Worm (Caenorhabditis elegans): Measurements from ENCODE around the gene W05B2.2.

The W05B2.2 gene

DNA sequence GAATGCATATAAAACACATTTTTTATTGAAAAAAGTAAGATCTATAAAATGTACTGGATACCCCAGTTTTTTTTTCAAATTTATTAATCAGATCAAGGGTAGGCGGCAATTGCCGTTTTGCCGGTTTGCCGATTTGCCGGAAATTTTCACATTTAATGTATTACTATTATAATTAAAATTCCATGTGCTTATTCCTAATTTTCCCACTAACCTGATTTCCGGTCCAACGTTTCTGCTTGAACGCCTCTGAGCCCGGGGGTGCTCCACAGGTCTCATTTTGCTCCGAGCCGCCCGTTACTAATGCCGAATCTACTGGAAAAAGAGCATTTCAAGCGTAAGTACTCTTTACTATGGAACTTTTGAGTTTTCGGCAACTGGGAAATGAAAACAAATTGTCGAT is 2.7 kb upstream of the W05B2.2 start, which contains the start of gene dhc-4:
Gene dhc-4, plus strand, starts transcription at position 301 of the 400 bp plus-strand sequence.
- TF ChIP-seq W03F9.2 (tag; optimal IDR thresholded peaks at IDR 0.05) (no peak), dao-5 (tag; optimal IDR thresholded peaks at IDR 0.05) (no peak), him-1 (tag; optimal IDR thresholded peaks at IDR 0.05) (no peak)

DNA sequence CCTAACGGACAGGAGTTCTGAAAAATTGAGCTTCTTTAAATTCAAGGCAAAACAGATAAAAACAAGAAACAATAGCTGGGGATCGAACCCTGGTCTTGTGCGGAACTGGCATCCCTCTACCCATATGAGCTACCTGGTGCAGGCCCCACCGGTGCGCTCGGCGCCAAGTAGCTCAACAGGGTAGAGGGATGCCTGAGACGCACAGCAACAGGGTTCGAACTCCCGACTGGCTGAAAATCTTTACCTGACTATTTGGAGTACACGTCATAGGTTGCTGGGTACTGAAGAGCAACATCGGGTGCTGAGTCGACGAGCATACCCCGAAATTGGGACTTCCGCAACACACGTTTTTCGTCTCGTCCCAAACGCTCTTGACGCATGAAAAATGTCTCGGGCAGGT is 4.0 kb downstream of the W05B2.2 start:
- TF ChIP-seq dao-5 (tag; optimal IDR thresholded peaks at IDR 0.05) (no peak), W03F9.2 (tag; optimal IDR thresholded peaks at IDR 0.05) (no peak), him-1 (tag; optimal IDR thresholded peaks at IDR 0.05) (no peak)

DNA sequence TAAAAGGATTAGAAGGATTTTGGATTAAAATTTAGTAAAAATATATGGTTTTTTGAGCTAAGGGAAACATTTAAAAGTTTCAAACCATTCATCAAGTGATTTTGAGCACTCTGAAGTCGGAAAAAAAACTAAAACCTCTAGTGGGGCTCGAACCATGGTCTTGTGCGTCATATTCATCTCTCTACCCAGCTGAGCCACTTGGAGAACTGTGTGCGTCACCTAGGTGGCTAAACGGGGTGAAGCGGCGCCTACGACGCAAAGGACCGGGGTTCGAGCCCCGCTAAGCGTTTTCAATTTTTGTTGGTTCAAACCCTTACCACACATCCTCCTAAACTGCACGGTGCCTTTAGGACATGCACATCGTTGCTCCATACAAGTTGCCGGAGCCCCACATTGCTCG is 6.5 kb downstream of the W05B2.2 start:
- TF ChIP-seq him-1 (tag; optimal IDR thresholded peaks at IDR 0.05), result no peak

DNA sequence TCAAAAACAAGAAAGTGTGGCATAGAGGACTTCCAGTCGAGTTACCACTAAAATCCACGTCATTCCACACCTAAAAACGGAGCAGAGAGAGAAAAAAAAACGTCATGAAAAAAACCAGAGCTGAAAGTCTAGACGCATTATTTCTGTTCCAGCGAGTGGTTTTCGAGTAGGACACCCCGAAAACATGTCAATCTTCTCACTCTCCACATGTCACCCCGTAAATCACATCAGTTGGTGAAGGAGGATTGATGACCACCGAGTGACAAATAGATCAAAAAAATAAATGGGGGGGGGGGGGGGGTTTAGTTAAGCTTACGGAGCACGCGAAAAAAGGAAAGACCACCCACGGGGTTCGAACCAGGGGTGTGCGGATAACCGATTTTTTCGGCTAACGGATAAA is 9.2 kb downstream of the W05B2.2 start:
- no peak for TF ChIP-seq dao-5 (tag; optimal IDR thresholded peaks at IDR 0.05)

DNA sequence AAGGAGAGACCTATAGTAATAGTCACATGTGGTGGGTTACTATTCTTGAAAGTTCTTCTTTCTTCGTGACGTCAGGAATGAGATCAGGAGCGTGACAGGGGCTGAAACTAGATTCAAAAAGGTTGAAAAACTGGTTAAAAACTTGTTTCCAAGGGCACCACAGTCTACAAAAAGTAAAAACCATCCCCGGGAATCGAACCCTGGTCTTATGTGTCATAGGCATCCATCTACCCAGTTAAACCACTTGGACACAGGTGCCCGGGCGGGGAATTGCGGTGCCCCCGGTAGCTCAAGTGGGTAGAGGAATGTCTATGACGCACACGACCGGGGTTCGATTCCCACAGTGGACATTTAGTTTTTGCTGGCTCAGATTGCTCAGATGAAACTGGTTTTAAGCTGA is 9.7 kb downstream of the W05B2.2 start:
- TF ChIP-seq him-1 (tag; optimal IDR thresholded peaks at IDR 0.05) (no peak), W03F9.2 (tag; optimal IDR thresholded peaks at IDR 0.05) (no peak), dao-5 (tag; optimal IDR thresholded peaks at IDR 0.05) (no peak)

DNA sequence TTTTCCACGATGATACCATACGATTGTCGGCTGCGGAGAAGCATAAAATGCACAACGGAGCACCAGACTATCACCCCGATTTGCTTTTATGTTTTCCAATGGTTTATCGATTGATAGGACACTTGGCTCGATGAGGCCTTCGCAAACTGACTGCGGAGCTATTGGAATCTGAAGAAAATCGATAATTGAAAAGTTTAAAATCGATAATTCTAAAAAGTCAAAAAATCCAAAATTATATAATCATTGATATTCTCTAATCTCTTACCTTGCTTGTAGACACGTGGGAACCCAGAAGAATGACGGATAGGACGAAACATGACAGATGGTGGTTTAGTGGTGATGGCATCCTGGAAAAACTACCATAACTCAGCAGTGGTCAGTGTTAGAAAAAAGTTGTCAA is 13.8 kb downstream of the W05B2.2 start, which contains the start of gene zig-5:
Gene zig-5, minus strand, starts transcription at position 349 of the 400 bp plus-strand sequence.
- TF ChIP-seq him-1 (tag; optimal IDR thresholded peaks at IDR 0.05) (no peak), dao-5 (tag; optimal IDR thresholded peaks at IDR 0.05) (no peak), W03F9.2 (tag; optimal IDR thresholded peaks at IDR 0.05) (no peak)

DNA sequence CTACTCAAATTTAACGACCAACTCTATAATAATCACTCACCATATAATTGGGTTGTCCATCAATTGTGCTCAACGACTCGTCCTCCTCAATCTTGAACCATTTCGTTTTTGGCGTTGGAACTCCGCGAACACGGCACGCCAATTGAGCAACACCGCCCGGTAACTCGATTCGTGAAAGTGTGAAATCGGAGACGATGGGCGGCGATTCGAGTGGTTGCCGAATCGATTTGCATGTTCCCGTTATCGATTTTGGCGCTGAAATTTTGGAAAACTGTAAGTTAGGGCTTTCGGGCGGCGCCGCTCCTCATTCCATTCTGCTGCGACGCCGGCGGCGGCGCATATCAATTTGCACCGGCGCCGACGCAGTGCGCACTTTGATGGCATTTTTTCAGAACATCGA is 15.2 kb downstream of the W05B2.2 start:
- TF ChIP-seq W03F9.2 (tag; optimal IDR thresholded peaks at IDR 0.05) (no peak), dao-5 (tag; optimal IDR thresholded peaks at IDR 0.05) (no peak), him-1 (tag; optimal IDR thresholded peaks at IDR 0.05) (no peak)

DNA sequence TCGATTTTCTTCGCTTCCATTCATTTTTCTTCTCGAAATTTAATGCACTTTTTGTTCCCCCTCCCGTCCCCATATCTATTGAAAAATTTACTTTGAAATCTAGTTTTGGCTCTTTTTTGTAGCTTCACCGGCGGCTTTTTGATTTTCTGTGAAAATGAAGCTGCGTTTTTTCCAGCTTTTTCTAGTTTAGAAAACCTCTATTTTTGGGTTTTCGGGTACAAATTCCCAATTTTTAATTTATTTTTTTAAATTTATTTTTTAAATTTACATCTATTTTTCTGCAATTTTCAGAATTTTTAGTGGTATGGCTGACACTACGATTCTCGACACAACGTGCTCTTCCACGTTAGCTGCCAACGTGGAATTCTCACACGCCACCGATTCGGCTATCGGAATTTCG is 19.8 kb downstream of the W05B2.2 start, which contains the start of gene strd-1:
Gene strd-1, plus strand, starts transcription at position 301 of the 400 bp plus-strand sequence.
- TF ChIP-seq dao-5 (tag; optimal IDR thresholded peaks at IDR 0.05), result no peak
- TF ChIP-seq him-1 (tag; optimal IDR thresholded peaks at IDR 0.05), result no peak
- no peak for TF ChIP-seq W03F9.2 (tag; optimal IDR thresholded peaks at IDR 0.05)

DNA sequence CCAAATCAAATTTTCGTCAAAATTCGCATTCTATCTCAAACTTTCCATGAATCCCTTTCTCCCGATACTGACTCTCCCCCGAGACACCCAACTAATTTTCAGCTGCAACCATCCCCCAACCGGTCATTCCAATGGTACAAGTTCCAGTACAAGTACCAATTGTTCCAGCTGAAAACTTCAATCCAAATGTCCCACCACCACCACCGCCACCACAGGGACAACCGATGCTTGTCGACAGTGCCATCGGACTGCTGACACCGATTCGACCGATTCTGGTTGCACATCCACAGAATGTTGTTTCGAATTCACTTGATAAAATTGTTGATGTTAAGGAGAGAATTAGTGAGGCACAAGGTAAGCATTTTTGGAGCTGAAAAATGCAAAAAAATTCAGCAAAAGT is 21.4 kb downstream of the W05B2.2 start:
- TF ChIP-seq W03F9.2 (tag; optimal IDR thresholded peaks at IDR 0.05) (no peak), dao-5 (tag; optimal IDR thresholded peaks at IDR 0.05) (no peak), him-1 (tag; optimal IDR thresholded peaks at IDR 0.05) (no peak)

DNA sequence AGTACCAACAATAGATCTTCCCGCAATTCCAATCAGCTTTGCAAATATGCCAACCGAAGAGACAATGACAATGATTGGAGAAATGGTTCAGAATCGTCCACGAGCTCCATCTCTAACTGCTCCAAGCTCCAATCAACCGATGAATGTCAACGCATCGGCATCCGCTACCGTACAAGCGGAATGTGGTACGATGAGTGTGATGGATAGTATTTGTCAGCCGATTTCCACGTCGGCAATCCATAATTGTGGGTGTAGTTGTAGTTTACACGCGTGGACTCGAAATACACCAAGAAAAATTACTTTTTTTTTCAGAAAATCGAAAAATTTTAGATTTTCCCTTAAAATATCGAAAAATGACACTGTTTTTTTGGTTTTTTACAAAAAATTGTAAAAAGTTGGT is 24.0 kb downstream of the W05B2.2 start:
- TF ChIP-seq dao-5 (tag; optimal IDR thresholded peaks at IDR 0.05), result no peak
- no peak for TF ChIP-seq W03F9.2 (tag; optimal IDR thresholded peaks at IDR 0.05)
- no peak for TF ChIP-seq him-1 (tag; optimal IDR thresholded peaks at IDR 0.05)

DNA sequence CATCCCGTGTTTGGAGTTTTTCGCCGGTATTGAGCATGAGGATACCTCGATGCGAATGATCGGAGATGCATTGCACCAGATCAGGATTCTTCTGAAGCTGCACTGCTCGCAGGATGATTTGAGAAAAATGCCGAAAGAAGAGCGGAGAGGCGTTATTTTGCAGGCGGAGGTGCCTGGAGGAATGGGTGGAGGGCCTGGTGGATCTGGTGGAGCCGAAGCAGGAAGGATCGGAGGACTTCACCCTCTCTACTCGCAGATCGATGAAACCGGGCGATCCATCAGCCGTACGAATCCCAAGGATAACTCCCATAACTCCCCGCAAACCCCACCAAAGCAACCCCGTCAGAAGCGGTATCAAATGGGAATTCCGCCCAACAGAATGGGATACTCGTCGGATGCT is 27.7 kb downstream of the W05B2.2 start:
- no peak for TF ChIP-seq W03F9.2 (tag; optimal IDR thresholded peaks at IDR 0.05)
- TF ChIP-seq dao-5 (tag; optimal IDR thresholded peaks at IDR 0.05), result no peak
- no peak for TF ChIP-seq him-1 (tag; optimal IDR thresholded peaks at IDR 0.05)

DNA sequence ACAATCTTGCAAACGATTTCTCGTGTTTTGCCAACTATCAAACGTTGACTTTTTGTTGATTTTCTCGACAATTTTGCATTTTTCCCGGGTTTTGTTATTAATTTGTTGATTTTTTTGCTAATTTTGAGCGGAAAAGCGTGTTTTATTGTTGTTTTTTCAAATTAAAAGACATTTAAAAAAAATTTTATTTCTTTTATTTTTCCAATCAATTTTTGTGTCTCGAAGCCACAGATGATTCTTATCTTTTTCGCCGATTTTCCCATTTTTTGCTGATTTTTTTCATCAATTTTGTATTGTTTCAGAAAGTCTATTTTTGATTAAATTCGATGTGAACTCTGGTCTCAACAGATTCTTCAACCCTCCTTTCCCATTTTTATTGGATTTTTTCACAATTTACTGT is 31.0 kb downstream of the W05B2.2 start, which contains the start of gene rle-1:
Gene rle-1, plus strand, starts transcription at position 301 of the 400 bp plus-strand sequence.
- TF ChIP-seq W03F9.2 (tag; optimal IDR thresholded peaks at IDR 0.05), result no peak
- no peak for TF ChIP-seq dao-5 (tag; optimal IDR thresholded peaks at IDR 0.05)
- TF ChIP-seq him-1 (tag; optimal IDR thresholded peaks at IDR 0.05), result no peak

DNA sequence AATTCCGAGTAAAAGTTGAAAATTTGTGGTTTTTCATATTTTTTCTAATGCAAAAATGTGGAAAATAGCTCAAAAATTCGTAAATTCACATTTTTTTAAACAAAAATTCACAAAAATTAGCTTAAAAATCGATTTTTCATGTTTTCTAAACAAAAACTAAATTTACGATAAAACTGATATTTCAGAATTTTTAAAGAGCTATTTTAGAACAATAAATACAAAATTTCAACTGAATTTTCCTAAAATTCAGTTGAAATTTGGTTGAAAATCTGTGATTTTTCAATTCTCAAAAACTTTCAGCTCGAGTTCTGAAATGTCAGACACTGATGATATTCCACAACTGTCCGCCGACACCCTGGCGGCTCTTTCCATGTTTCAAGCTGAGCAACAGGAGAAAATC is 33.6 kb downstream of the W05B2.2 start, which contains the start of gene M142.8:
Gene M142.8, plus strand, starts transcription at position 301 of the 400 bp plus-strand sequence.
- TF ChIP-seq him-1 (tag; optimal IDR thresholded peaks at IDR 0.05), result no peak
- TF ChIP-seq W03F9.2 (tag; optimal IDR thresholded peaks at IDR 0.05), result no peak
- TF ChIP-seq dao-5 (tag; optimal IDR thresholded peaks at IDR 0.05), result no peak

DNA sequence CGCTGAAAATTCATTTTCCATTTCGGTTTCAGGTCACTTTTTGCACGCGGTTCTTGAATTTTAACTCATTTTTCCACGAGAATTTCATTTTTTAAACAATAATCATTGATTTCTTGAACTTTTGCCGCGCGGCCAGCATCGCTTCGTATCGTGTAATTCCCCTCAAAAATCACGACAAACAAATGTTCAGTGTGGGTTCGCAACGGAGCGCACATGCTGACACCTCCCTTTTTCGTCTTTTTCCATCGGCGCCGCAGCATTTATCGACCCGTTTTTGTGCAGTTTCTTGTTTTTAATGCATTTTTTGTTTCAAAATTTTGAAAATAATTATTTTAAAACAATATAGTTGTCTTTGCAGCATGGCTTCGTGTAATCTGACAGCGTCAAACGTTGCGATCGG is 36.1 kb downstream of the W05B2.2 start, which contains the start of gene M142.5:
Gene M142.5, plus strand, starts transcription at position 352 of the 400 bp plus-strand sequence.
- TF ChIP-seq W03F9.2 (tag; optimal IDR thresholded peaks at IDR 0.05), result no peak
- no peak for TF ChIP-seq dao-5 (tag; optimal IDR thresholded peaks at IDR 0.05)
- no peak for TF ChIP-seq him-1 (tag; optimal IDR thresholded peaks at IDR 0.05)

DNA sequence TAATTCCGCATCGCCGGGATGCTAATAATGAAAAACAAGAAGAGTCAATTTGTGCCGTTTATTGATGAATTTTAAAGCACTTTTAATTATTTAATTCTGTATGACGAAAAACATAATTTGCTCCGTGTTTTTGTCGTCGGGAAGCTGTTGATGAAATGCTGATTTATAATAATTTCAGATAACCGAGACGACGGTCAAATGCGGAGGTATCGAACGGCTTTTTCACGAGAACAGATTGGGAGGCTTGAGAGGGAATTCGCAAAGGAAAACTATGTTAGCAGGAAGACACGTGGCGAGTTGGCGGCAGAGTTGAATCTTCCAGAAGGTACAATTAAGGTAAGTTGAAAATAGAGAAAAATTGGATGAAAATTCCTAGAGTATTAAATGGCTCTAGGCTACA is 43.4 kb downstream of the W05B2.2 start:
- TF ChIP-seq W03F9.2 (tag; optimal IDR thresholded peaks at IDR 0.05) (no peak), dao-5 (tag; optimal IDR thresholded peaks at IDR 0.05) (no peak), him-1 (tag; optimal IDR thresholded peaks at IDR 0.05) (no peak)
